Fruit fly (Drosophila melanogaster) whole organism, embryonic: Measurements from ENCODE around the gene CycE.

Experiments
- Aef1 ChIP-seq: fragments of 200-800 bp; sonication (Bioruptor generic); IDR thresholded peaks from 3 replicates; pipeline ENCODE4 v1.3.6; 2022; ENCODE audit warnings: missing biosample characterization, missing genetic modification characterization
- Antp ChIP-seq: fragments of 200-800 bp; sonication (Bioruptor generic); optimal IDR thresholded peaks from 3 replicates; lab custom pipeline; 2016; ENCODE audit warnings: missing biosample characterization, missing genetic modification characterization
- Bteb2 ChIP-seq: fragments of 200-800 bp; sonication (Bioruptor generic); optimal IDR thresholded peaks from 2 replicates; lab custom pipeline; 2016; ENCODE audit warnings: missing biosample characterization, missing genetic modification characterization
- CG10267 ChIP-seq: fragments of 200-800 bp; sonication (Bioruptor generic); optimal IDR thresholded peaks from 2 replicates; lab custom pipeline; 2018; ENCODE audit warnings: missing biosample characterization, mild to moderate bottlenecking, missing genetic modification characterization, moderate library complexity
- CG11093 ChIP-seq: fragments of 200-800 bp; sonication (Bioruptor generic); IDR thresholded peaks from 3 replicates; pipeline ENCODE4 v1.3.6; 2022; ENCODE audit warnings: missing biosample characterization, missing genetic modification characterization
- CG11398 ChIP-seq: fragments of 200-800 bp; sonication (Bioruptor generic); optimal IDR thresholded peaks from 2 replicates; lab custom pipeline; 2016; ENCODE audit warnings: missing biosample characterization, missing genetic modification characterization
- CG11695 ChIP-seq: fragments of 200-800 bp; sonication (Bioruptor generic); IDR thresholded peaks from 3 replicates; pipeline ENCODE4 v1.3.6; 2022; ENCODE audit warnings: missing biosample characterization, missing genetic modification characterization
- CG13424 ChIP-seq: fragments of 200-800 bp; sonication (Bioruptor generic); optimal IDR thresholded peaks from 2 replicates; lab custom pipeline; 2019; ENCODE audit warnings: missing biosample characterization, mild to moderate bottlenecking, missing genetic modification characterization, moderate library complexity
- CG14014 ChIP-seq: fragments of 200-800 bp; sonication (Bioruptor generic); IDR thresholded peaks from 2 replicates; pipeline ENCODE4 v1.3.6; 2022; ENCODE audit warnings: missing biosample characterization, missing genetic modification characterization
- CG14050 ChIP-seq: fragments of 200-800 bp; sonication (Bioruptor generic); IDR thresholded peaks from 3 replicates; pipeline ENCODE4 v1.3.6; 2022; ENCODE audit warnings: missing biosample characterization, missing genetic modification characterization
- CG14965 ChIP-seq: fragments of 200-800 bp; sonication (Bioruptor generic); optimal IDR thresholded peaks from 2 replicates; lab custom pipeline; 2016; ENCODE audit warnings: missing biosample characterization, missing genetic modification characterization, borderline replicate concordance
- CG1647 ChIP-seq: fragments of 200-800 bp; sonication (Bioruptor generic); optimal IDR thresholded peaks from 3 replicates; lab custom pipeline; 2016; ENCODE audit warnings: missing biosample characterization, missing genetic modification characterization
- CG18262 ChIP-seq: fragments of 200-800 bp; optimal IDR thresholded peaks from 3 replicates; lab custom pipeline; 2019; ENCODE audit warnings: missing biosample characterization, mild to moderate bottlenecking, missing genetic modification characterization, moderate library complexity
- CG18619 ChIP-seq: fragments of 200-800 bp; sonication (Bioruptor generic); optimal IDR thresholded peaks from 3 replicates; lab custom pipeline; 2017; ENCODE audit warnings: missing biosample characterization, mild to moderate bottlenecking, missing genetic modification characterization
- CG2116 ChIP-seq: fragments of 200-800 bp; sonication (Bioruptor generic); optimal IDR thresholded peaks from 3 replicates; lab custom pipeline; 2018; ENCODE audit warnings: missing biosample characterization, mild to moderate bottlenecking, missing genetic modification characterization
- CG2712 ChIP-seq: fragments of 200-800 bp; optimal IDR thresholded peaks from 3 replicates; lab custom pipeline; 2019; ENCODE audit warnings: missing biosample characterization, mild to moderate bottlenecking, missing genetic modification characterization, moderate library complexity
- CG2875 ChIP-seq: fragments of 200-800 bp; sonication (Bioruptor generic); optimal IDR thresholded peaks from 2 replicates; lab custom pipeline; 2017; ENCODE audit warnings: missing biosample characterization, mild to moderate bottlenecking, missing genetic modification characterization, missing genetic modification reagents
- CG4404 ChIP-seq: fragments of 200-800 bp; sonication (Bioruptor generic); IDR thresholded peaks from 2 replicates; pipeline ENCODE4 v1.3.6; 2022; ENCODE audit warnings: missing biosample characterization, missing genetic modification characterization
- CG5180 ChIP-seq: fragments of 200-800 bp; sonication (Bioruptor generic); optimal IDR thresholded peaks from 3 replicates; lab custom pipeline; 2017; ENCODE audit warnings: missing biosample characterization, missing genetic modification characterization, mild to moderate bottlenecking, moderate library complexity, missing genetic modification reagents
- CG6654 ChIP-seq: fragments of 200-800 bp; sonication (Bioruptor generic); optimal IDR thresholded peaks from 2 replicates; lab custom pipeline; 2017; ENCODE audit warnings: missing biosample characterization, mild to moderate bottlenecking, missing genetic modification characterization
- CG6683 ChIP-seq: fragments of 200-800 bp; sonication (Bioruptor generic); optimal IDR thresholded peaks from 2 replicates; lab custom pipeline; 2017; ENCODE audit warnings: missing biosample characterization, mild to moderate bottlenecking, missing genetic modification characterization, missing genetic modification reagents
- CG7786 ChIP-seq: fragments of 200-800 bp; sonication (Bioruptor generic); optimal IDR thresholded peaks from 2 replicates; lab custom pipeline; 2016; ENCODE audit warnings: missing biosample characterization, missing genetic modification characterization
- CG7963 ChIP-seq: fragments of 200-800 bp; sonication (Bioruptor generic); IDR thresholded peaks from 3 replicates; pipeline ENCODE4 v1.3.6; 2022; ENCODE audit warnings: missing biosample characterization, missing genetic modification characterization; ENCODE audit not compliant: partially characterized antibody
- CG8388 ChIP-seq: fragments of 200-800 bp; sonication (Bioruptor generic); optimal IDR thresholded peaks from 2 replicates; lab custom pipeline; 2019; ENCODE audit warnings: missing biosample characterization, mild to moderate bottlenecking, missing genetic modification characterization, moderate library complexity
- CG9727 ChIP-seq: fragments of 200-800 bp; sonication (Bioruptor generic); optimal IDR thresholded peaks from 3 replicates; lab custom pipeline; 2017; ENCODE audit warnings: missing biosample characterization, mild to moderate bottlenecking, missing genetic modification characterization
- CkIIα-i1 ChIP-seq: fragments of 200-800 bp; sonication (Bioruptor generic); IDR thresholded peaks from 2 replicates; pipeline ENCODE4 v1.3.6; 2022; ENCODE audit warnings: missing biosample characterization, missing genetic modification characterization
- Dbx ChIP-seq: fragments of 200-800 bp; sonication (Bioruptor generic); IDR thresholded peaks from 3 replicates; pipeline ENCODE4 v1.3.6; 2022; ENCODE audit warnings: missing biosample characterization, missing genetic modification characterization
- Dfd ChIP-seq, 2 experiments: fragments of >200 bp; optimal IDR thresholded peaks; 2 replicates each; lab custom pipeline; 2017; ENCODE audit warnings: missing biosample characterization in 2 of 2, missing genetic modification characterization in 2 of 2
- Gsc ChIP-seq: fragments of 200-800 bp; sonication (Bioruptor generic); IDR thresholded peaks from 2 replicates; pipeline ENCODE4 v1.3.6; 2022; ENCODE audit warnings: missing biosample characterization, missing genetic modification characterization
- MTF-1 ChIP-seq: fragments of 200-800 bp; sonication (Bioruptor generic); optimal IDR thresholded peaks from 2 replicates; lab custom pipeline; 2018; ENCODE audit warnings: missing biosample characterization, mild to moderate bottlenecking, missing genetic modification characterization, borderline replicate concordance
- NC2α ChIP-seq: fragments of 200-800 bp; sonication (Bioruptor generic); optimal IDR thresholded peaks from 2 replicates; lab custom pipeline; 2016; ENCODE audit warnings: missing biosample characterization, missing genetic modification characterization
- NK7.1 ChIP-seq: fragments of 200-800 bp; sonication (Bioruptor generic); optimal IDR thresholded peaks from 3 replicates; lab custom pipeline; 2016; ENCODE audit warnings: missing biosample characterization, missing genetic modification characterization
- Nf-YC ChIP-seq: fragments of 200-800 bp; optimal IDR thresholded peaks from 3 replicates; lab custom pipeline; 2019; ENCODE audit warnings: missing biosample characterization, mild to moderate bottlenecking, missing genetic modification characterization, moderate library complexity
- Ravus ChIP-seq: fragments of 200-800 bp; sonication (Bioruptor generic); IDR thresholded peaks from 2 replicates; pipeline ENCODE4 v1.3.6; 2022; ENCODE audit warnings: missing biosample characterization, missing genetic modification characterization
- Xrp1 ChIP-seq: fragments of 200-800 bp; sonication (Bioruptor generic); IDR thresholded peaks from 2 replicates; pipeline ENCODE4 v1.3.6; 2022; ENCODE audit warnings: missing biosample characterization, missing genetic modification characterization
- btn ChIP-seq: fragments of 200-800 bp; sonication (Bioruptor generic); optimal IDR thresholded peaks from 2 replicates; lab custom pipeline; 2016; ENCODE audit warnings: missing biosample characterization, missing genetic modification characterization
- croc ChIP-seq: fragments of 200-800 bp; sonication (Bioruptor generic); conservative IDR thresholded peaks from 3 replicates; pipeline ENCODE4 v1.3.6; 2022; ENCODE audit warnings: missing biosample characterization, missing genetic modification characterization
- cwo ChIP-seq: fragments of 200-800 bp; sonication (Bioruptor generic); optimal IDR thresholded peaks from 3 replicates; lab custom pipeline; 2017; ENCODE audit warnings: missing biosample characterization, missing genetic modification characterization, mild to moderate bottlenecking, moderate library complexity, missing genetic modification reagents
- gcm ChIP-seq: fragments of 200-800 bp; sonication (Bioruptor generic); optimal IDR thresholded peaks from 2 replicates; lab custom pipeline; 2019; ENCODE audit warnings: missing biosample characterization, mild to moderate bottlenecking, missing genetic modification characterization, moderate library complexity
- hb ChIP-seq: fragments of 200-800 bp; sonication (Bioruptor generic); IDR thresholded peaks from 3 replicates; pipeline ENCODE4 v1.3.6; 2022; ENCODE audit warnings: missing biosample characterization, missing genetic modification characterization; ENCODE audit not compliant: partially characterized antibody
- lbe ChIP-seq: fragments of 200-800 bp; sonication (Bioruptor generic); optimal IDR thresholded peaks from 2 replicates; lab custom pipeline; 2016; ENCODE audit warnings: missing biosample characterization, mild to moderate bottlenecking, missing genetic modification characterization
- nau ChIP-seq: fragments of 200-800 bp; sonication (Bioruptor generic); optimal IDR thresholded peaks from 3 replicates; lab custom pipeline; 2017; ENCODE audit warnings: missing biosample characterization, mild to moderate bottlenecking, missing genetic modification characterization, missing genetic modification reagents
- otp ChIP-seq: fragments of 200-800 bp; sonication (Bioruptor generic); IDR thresholded peaks from 3 replicates; pipeline ENCODE4, ENCODE4 v1.3.6; 2022; ENCODE audit warnings: missing biosample characterization, missing genetic modification characterization
- pros ChIP-seq: fragments of 200-800 bp; sonication (Bioruptor generic); optimal IDR thresholded peaks from 3 replicates; lab custom pipeline; 2019; ENCODE audit warnings: missing biosample characterization, mild to moderate bottlenecking, missing genetic modification characterization, moderate library complexity
- pzg ChIP-seq: fragments of 200-800 bp; sonication (Bioruptor generic); optimal IDR thresholded peaks from 3 replicates; lab custom pipeline; 2018; ENCODE audit warnings: missing biosample characterization, mild to moderate bottlenecking, missing genetic modification characterization, moderate library complexity
- seq ChIP-seq: fragments of 200-800 bp; sonication (Bioruptor generic); IDR thresholded peaks from 2 replicates; pipeline ENCODE4 v1.3.6; 2022; ENCODE audit warnings: missing biosample characterization, missing genetic modification characterization
- shn ChIP-seq: fragments of 200-800 bp; sonication (Bioruptor generic); optimal IDR thresholded peaks from 3 replicates; lab custom pipeline; 2016; ENCODE audit warnings: missing biosample characterization, missing genetic modification characterization
- slbo ChIP-seq: fragments of 200-800 bp; sonication (Bioruptor generic); IDR thresholded peaks from 2 replicates; pipeline ENCODE4 v1.3.6; 2022; ENCODE audit warnings: missing biosample characterization, missing genetic modification characterization
- sqz ChIP-seq: fragments of 200-800 bp; sonication (Bioruptor generic); optimal IDR thresholded peaks from 3 replicates; lab custom pipeline; 2018; ENCODE audit warnings: missing biosample characterization, mild to moderate bottlenecking, missing genetic modification characterization

Gene CycE

dm6 chr2L:15750523-15751258, 2.7 kb upstream of the CycE start, which contains the start of gene ND-B17 (continued):
- no peak for TF ChIP-seq CG5180 (GFP tag; lab: Kevin White, UChicago)
- peak; percentile 45 for TF ChIP-seq CG13424 (tag; lab: Kevin White, UChicago)
- TF ChIP-seq CG1647 (GFP tag; lab: Kevin White, UChicago): no peak
- no peak for TF ChIP-seq sqz (GFP tag; lab: Kevin White, UChicago)
- TF ChIP-seq slbo (GFP tag; lab: Robert Waterston, UW): peak; percentile 82
- peak; percentile 30; the same call in 1 of the 3 replicates for TF ChIP-seq Aef1 (GFP tag; lab: Robert Waterston, UW)
- TF ChIP-seq otp (GFP tag; lab: Robert Waterston, UW): no peak
- TF ChIP-seq CG2712: peak; percentile 19
- TF ChIP-seq gcm (GFP tag; lab: Kevin White, UChicago): no peak
- peak; percentile 76 for TF ChIP-seq pzg (GFP tag; lab: Kevin White, UChicago)
- TF ChIP-seq Gsc: no peak
- peak; percentile 68 for TF ChIP-seq Antp (GFP tag; lab: Kevin White, UChicago)
- TF ChIP-seq shn (GFP tag; lab: Kevin White, UChicago): peak; percentile 55
- TF ChIP-seq CG18619 (GFP tag; lab: Kevin White, UChicago): no peak
- no peak for TF ChIP-seq Nf-YC (tag; lab: Kevin White, UChicago)
- no peak for TF ChIP-seq CG7963 (GFP tag; lab: Robert Waterston, UW)
- TF ChIP-seq CG8388 (GFP tag; lab: Kevin White, UChicago): no peak
- TF ChIP-seq CG6654 (GFP tag; lab: Kevin White, UChicago): no peak
- no peak for TF ChIP-seq seq (GFP tag; lab: Robert Waterston, UW)
- TF ChIP-seq lbe (GFP tag; lab: Kevin White, UChicago): no peak
- TF ChIP-seq CG6683 (GFP tag; lab: Kevin White, UChicago): no peak
- TF ChIP-seq CG18262: no peak
- no peak for TF ChIP-seq CG9727 (GFP tag; lab: Kevin White, UChicago)
- no peak for TF ChIP-seq nau (GFP tag; lab: Kevin White, UChicago)
- TF ChIP-seq CG11695 (GFP tag; lab: Robert Waterston, UW): no peak
- peak; percentile 0 for TF ChIP-seq Bteb2
- no peak for TF ChIP-seq croc (GFP tag; lab: Robert Waterston, UW)
- TF ChIP-seq pros: no peak
- TF ChIP-seq CG14014 (GFP tag; lab: Robert Waterston, UW): peak; percentile 50; the same call in 1 of the 2 replicates
- TF ChIP-seq CG2116 (GFP tag; lab: Kevin White, UChicago): peak; percentile 64
- no peak for TF ChIP-seq CG2875 (GFP tag; lab: Kevin White, UChicago)
- TF ChIP-seq Ravus (GFP tag; lab: Robert Waterston, UW): no peak
- TF ChIP-seq CG10267 (tag; lab: Kevin White, UChicago): peak; percentile 19
- peak; percentile 65 for TF ChIP-seq Xrp1 (GFP tag; lab: Robert Waterston, UW)
- TF ChIP-seq NC2α (GFP tag; lab: Kevin White, UChicago): no peak
- TF ChIP-seq Dfd (GFP tag; optimal IDR thresholded peaks at IDR 0.05; lab: Kevin White, UChicago): no peak
- TF ChIP-seq CkIIα-i1 (GFP tag; lab: Robert Waterston, UW): no peak
- no peak for TF ChIP-seq cwo (GFP tag; lab: Kevin White, UChicago)
- peak; percentile 50 for TF ChIP-seq CG7786 (GFP tag; lab: Kevin White, UChicago)
- no peak for TF ChIP-seq btn
- TF ChIP-seq CG11093 (GFP tag; lab: Robert Waterston, UW): no peak
- no peak for TF ChIP-seq MTF-1 (GFP tag; lab: Kevin White, UChicago)
- no peak for TF ChIP-seq CG4404 (GFP tag; lab: Robert Waterston, UW)
- TF ChIP-seq CG11398 (GFP tag; lab: Kevin White, UChicago): no peak
- no peak for TF ChIP-seq NK7.1 (GFP tag; lab: Kevin White, UChicago)
- TF ChIP-seq hb (GFP tag; lab: Robert Waterston, UW): no peak
- TF ChIP-seq CG14050 (GFP tag; lab: Robert Waterston, UW): peak; percentile 22; the same call in 2 of the 3 replicates
- TF ChIP-seq Dbx (GFP tag; lab: Robert Waterston, UW): peak; percentile 38; the same call in 1 of the 3 replicates
- no peak for TF ChIP-seq CG14965 (GFP tag; lab: Kevin White, UChicago)
